Fruit fly (Drosophila melanogaster): ENCODE data around the gene BigH1.

DNA sequence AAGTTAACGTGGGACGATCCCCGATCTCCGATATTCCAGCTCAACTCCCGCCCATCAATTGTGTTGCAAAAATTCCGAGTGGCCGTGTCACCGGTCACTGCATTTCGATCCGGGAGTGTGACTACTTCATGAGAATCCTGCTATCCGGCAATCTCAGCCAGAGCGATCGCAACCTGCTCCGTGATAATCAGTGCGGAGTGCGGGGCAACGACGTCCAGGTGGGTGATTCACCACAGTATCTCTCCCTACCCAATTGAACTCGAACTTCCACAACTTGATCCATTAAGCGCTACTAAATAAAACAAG is 5.7 kb upstream of the BigH1 start:
- no peak for TF ChIP-seq pdm3 (GFP tag; optimal IDR thresholded peaks at IDR 0.05)
- TF ChIP-seq CG4318 (GFP tag; optimal IDR thresholded peaks at IDR 0.05): no peak
- TF ChIP-seq esn (GFP tag; optimal IDR thresholded peaks at IDR 0.05): no peak
- no peak for TF ChIP-seq CG10669 (GFP tag; optimal IDR thresholded peaks at IDR 0.05)
- TF ChIP-seq Lpt (GFP tag; optimal IDR thresholded peaks at IDR 0.05): no peak
- TF ChIP-seq CG8119 (GFP tag; IDR thresholded peaks at IDR 0.05): no peak
- no peak for TF ChIP-seq Ets96B (tag; optimal IDR thresholded peaks at IDR 0.05)
- no peak for TF ChIP-seq ss (GFP tag; optimal IDR thresholded peaks at IDR 0.05)
- no peak for TF ChIP-seq eg (GFP tag; IDR thresholded peaks at IDR 0.05)
- no peak for TF ChIP-seq Hr39 (GFP tag; optimal IDR thresholded peaks at IDR 0.05)

Data from whole organism, prepupa.